Worm (Caenorhabditis elegans) whole organism, L4/young adult: ENCODE measurements around the gene K09C4.10.

Experiments
- W03F9.2 ChIP-seq: fragments of 150-350 bp; optimal IDR thresholded peaks from 2 replicates; lab custom pipeline; 2014; ENCODE audit warnings: missing biosample characterization, missing genetic modification characterization
- dao-5 ChIP-seq: sonication (generic microtip); optimal IDR thresholded peaks from 2 replicates; lab custom pipeline; 2016; ENCODE audit warnings: missing genotype, missing genetic modification characterization, moderate library complexity, missing compliant biosample characterization
- him-1 ChIP-seq: sonication (generic microtip); optimal IDR thresholded peaks from 2 replicates; lab custom pipeline; 2016; ENCODE audit warnings: missing genotype, missing genetic modification reagents, missing genetic modification characterization, missing compliant biosample characterization

- TF ChIP-seq him-1 = no peak
- no peak for TF ChIP-seq dao-5 (tag; lab: Kevin White, UChicago)
- no peak for TF ChIP-seq W03F9.2 (tag; lab: Kevin White, UChicago)
Measured at ce11 chrX:3326175-3326574, 46.1 kb upstream of the K09C4.10 start, which contains the start of gene F11D5.6.
